Fruit fly (Drosophila melanogaster): ENCODE results near the gene Art2.

The Art2 gene

DNA sequence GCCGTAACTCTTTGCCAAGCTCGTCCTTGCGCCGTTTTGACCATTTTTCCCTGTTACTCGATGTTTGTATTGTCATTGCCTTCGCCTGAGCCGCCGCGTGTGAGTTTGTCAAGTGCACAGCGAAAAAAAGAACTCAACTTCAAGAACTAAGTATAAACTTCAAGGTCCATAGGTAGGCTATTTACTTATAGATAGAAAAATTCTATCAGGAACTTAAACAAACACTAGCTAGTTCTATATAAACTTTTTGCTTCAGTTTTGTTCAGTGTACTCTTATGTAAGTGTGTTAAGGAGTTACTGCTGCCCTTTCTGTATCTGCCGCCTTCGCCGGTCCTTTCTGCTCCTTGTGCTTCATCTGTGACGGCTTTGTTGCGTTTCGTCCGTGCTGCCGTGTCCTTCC lies 34.7 kb downstream of the Art2 start:
- TF ChIP-seq noc (tag; optimal IDR thresholded peaks at IDR 0.05), result no peak

DNA sequence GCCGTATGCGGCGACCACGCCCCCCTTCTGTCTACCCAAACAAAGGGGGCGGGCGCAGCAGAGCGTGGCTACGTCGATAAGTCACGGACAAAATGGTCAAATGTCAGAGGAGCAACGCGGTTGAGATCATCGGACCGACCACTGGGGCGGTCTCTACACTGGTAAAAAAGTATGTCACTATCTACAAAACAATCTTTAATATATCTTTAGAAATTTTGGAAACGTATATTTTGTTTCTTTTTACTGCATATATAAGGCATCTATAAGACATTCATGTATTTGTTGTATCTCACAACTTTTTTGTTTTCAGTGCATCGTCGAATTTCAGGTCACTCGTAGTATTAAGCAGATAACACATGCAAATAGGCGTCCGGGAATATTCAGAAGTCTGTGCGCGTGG lies 39.6 kb downstream of the Art2 start:
- no peak for TF ChIP-seq noc (tag; optimal IDR thresholded peaks at IDR 0.05)

dm6 chr2L:4230562-4230961 lies 50.6 kb downstream of the Art2 start:
- TF ChIP-seq noc (tag; optimal IDR thresholded peaks at IDR 0.05), result no peak
